Fruit fly (Drosophila melanogaster) whole organism, embryonic: Measurements from ENCODE around the gene temp.

Source experiments
- CG10267 ChIP-seq: fragments of 200-800 bp; sonication (Bioruptor generic); optimal IDR thresholded peaks from 2 replicates; lab custom pipeline; 2018; ENCODE audit warnings: missing biosample characterization, mild to moderate bottlenecking, missing genetic modification characterization, moderate library complexity
- CG10462 ChIP-seq: fragments of 200-800 bp; sonication (Bioruptor generic); optimal IDR thresholded peaks from 2 replicates; lab custom pipeline; 2016; ENCODE audit warnings: missing biosample characterization, missing genetic modification characterization
- CG12236 ChIP-seq: fragments of 200-800 bp; sonication (Bioruptor generic); optimal IDR thresholded peaks from 2 replicates; lab custom pipeline; 2016; ENCODE audit warnings: missing biosample characterization, missing genetic modification characterization
- CG13296 ChIP-seq: fragments of 200-800 bp; sonication (Bioruptor generic); optimal IDR thresholded peaks from 3 replicates; lab custom pipeline; 2018; ENCODE audit warnings: missing biosample characterization, mild to moderate bottlenecking, missing genetic modification characterization
- CG13775 ChIP-seq: fragments of 200-800 bp; sonication (Bioruptor generic); optimal IDR thresholded peaks from 3 replicates; lab custom pipeline; 2017; ENCODE audit warnings: missing biosample characterization, mild to moderate bottlenecking, missing genetic modification characterization
- CG15073 ChIP-seq: fragments of 200-800 bp; sonication (Bioruptor generic); optimal IDR thresholded peaks from 2 replicates; lab custom pipeline; 2016; ENCODE audit warnings: missing biosample characterization, missing genetic modification characterization
- CG15269 ChIP-seq: fragments of 200-800 bp; sonication (Bioruptor generic); optimal IDR thresholded peaks from 2 replicates; lab custom pipeline; 2018; ENCODE audit warnings: missing biosample characterization, mild to moderate bottlenecking, missing genetic modification characterization, moderate library complexity
- CG15479 ChIP-seq: fragments of 200-800 bp; sonication (Bioruptor generic); optimal IDR thresholded peaks from 3 replicates; lab custom pipeline; 2019; ENCODE audit warnings: missing biosample characterization, mild to moderate bottlenecking, missing genetic modification characterization, moderate library complexity
- CG17328 ChIP-seq: fragments of 200-800 bp; sonication (Bioruptor generic); IDR thresholded peaks from 2 replicates; pipeline ENCODE4 v1.3.6; 2022; ENCODE audit warnings: missing biosample characterization, missing genetic modification characterization
- CG17568 ChIP-seq: fragments of 200-800 bp; sonication (Bioruptor generic); optimal IDR thresholded peaks from 2 replicates; lab custom pipeline; 2018; ENCODE audit warnings: missing biosample characterization, mild to moderate bottlenecking, missing genetic modification characterization, moderate library complexity
- CG2202 ChIP-seq: fragments of 200-800 bp; sonication (Bioruptor generic); optimal IDR thresholded peaks from 2 replicates; lab custom pipeline; 2018; ENCODE audit warnings: missing biosample characterization, mild to moderate bottlenecking, missing genetic modification characterization
- CG31388 ChIP-seq: fragments of 200-800 bp; sonication (Bioruptor generic); optimal IDR thresholded peaks from 2 replicates; lab custom pipeline; 2016; ENCODE audit warnings: missing biosample characterization, missing genetic modification characterization
- CG32532 ChIP-seq: fragments of 200-800 bp; sonication (Bioruptor generic); IDR thresholded peaks from 2 replicates; pipeline ENCODE4 v1.3.6; 2022; ENCODE audit warnings: missing biosample characterization, missing genetic modification characterization
- CG3407 ChIP-seq: fragments of 200-800 bp; sonication (Bioruptor generic); optimal IDR thresholded peaks from 2 replicates; lab custom pipeline; 2018; ENCODE audit warnings: missing biosample characterization, mild to moderate bottlenecking, missing genetic modification characterization
- CG34224 ChIP-seq: fragments of 200-800 bp; sonication (Bioruptor generic); IDR thresholded peaks from 3 replicates; pipeline ENCODE4 v1.3.6; 2022; ENCODE audit warnings: missing biosample characterization, missing genetic modification characterization; ENCODE audit not compliant: partially characterized antibody
- CG4707 ChIP-seq: fragments of 200-800 bp; sonication (Bioruptor generic); optimal IDR thresholded peaks from 2 replicates; lab custom pipeline; 2018; ENCODE audit warnings: missing biosample characterization, mild to moderate bottlenecking, missing genetic modification characterization, moderate library complexity
- CG6272 ChIP-seq: fragments of 200-800 bp; sonication (Bioruptor generic); IDR thresholded peaks from 2 replicates; pipeline ENCODE4 v1.3.6; 2022; ENCODE audit warnings: missing biosample characterization, missing genetic modification characterization
- CG6765 ChIP-seq: fragments of 200-800 bp; sonication (Bioruptor generic); optimal IDR thresholded peaks from 3 replicates; lab custom pipeline; 2017; ENCODE audit warnings: missing biosample characterization, mild to moderate bottlenecking, missing genetic modification characterization
- CG6813 ChIP-seq: fragments of 200-800 bp; sonication (Bioruptor generic); optimal IDR thresholded peaks from 2 replicates; lab custom pipeline; 2017; ENCODE audit warnings: missing biosample characterization, missing genetic modification characterization, mild to moderate bottlenecking, moderate library complexity, missing genetic modification reagents
- CG7745 ChIP-seq: fragments of 200-800 bp; sonication (Bioruptor generic); optimal IDR thresholded peaks from 2 replicates; lab custom pipeline; 2018; ENCODE audit warnings: missing biosample characterization, mild to moderate bottlenecking, missing genetic modification characterization, moderate library complexity
- CG8478 ChIP-seq: fragments of >200 bp; optimal IDR thresholded peaks from 2 replicates; lab custom pipeline; 2018
- CG8765 ChIP-seq: fragments of 200-800 bp; sonication (Bioruptor generic); IDR thresholded peaks from 2 replicates; pipeline ENCODE4 v1.3.6; 2022; ENCODE audit warnings: missing biosample characterization, missing genetic modification characterization
- CG9609 ChIP-seq: fragments of 200-800 bp; sonication (Bioruptor generic); optimal IDR thresholded peaks from 3 replicates; lab custom pipeline; 2016; ENCODE audit warnings: missing biosample characterization, missing genetic modification characterization
- CG9797 ChIP-seq: fragments of 200-800 bp; sonication (Bioruptor generic); optimal IDR thresholded peaks from 3 replicates; lab custom pipeline; 2018; ENCODE audit warnings: missing biosample characterization, mild to moderate bottlenecking, missing genetic modification characterization
- Dll ChIP-seq: fragments of 200-800 bp; sonication (Bioruptor generic); IDR thresholded peaks from 4 replicates; pipeline ENCODE4 v1.3.6; 2022; ENCODE audit warnings: missing biosample characterization, missing genetic modification characterization; ENCODE audit not compliant: partially characterized antibody
- HLH4C ChIP-seq: fragments of 200-800 bp; sonication (Bioruptor generic); IDR thresholded peaks from 3 replicates; pipeline ENCODE4 v1.3.6; 2022; ENCODE audit warnings: missing biosample characterization, missing genetic modification characterization; ENCODE audit not compliant: partially characterized antibody
- Hr78 ChIP-seq, 2 experiments: fragments of 200-800 bp in 1 of 2; fragments of >200 bp in 1 of 2; sonication (Bioruptor generic) in 1 of 2; optimal IDR thresholded peaks; 2 replicates each; lab custom pipeline; 2017 to 2019; ENCODE audit warnings: missing biosample characterization in 2 of 2, missing genetic modification characterization in 2 of 2, mild to moderate bottlenecking in 1 of 2, moderate library complexity in 1 of 2
- MTF-1 ChIP-seq: fragments of 200-800 bp; sonication (Bioruptor generic); optimal IDR thresholded peaks from 2 replicates; lab custom pipeline; 2018; ENCODE audit warnings: missing biosample characterization, mild to moderate bottlenecking, missing genetic modification characterization, borderline replicate concordance
- Side ChIP-seq: fragments of 200-800 bp; sonication (Bioruptor generic); optimal IDR thresholded peaks from 2 replicates; lab custom pipeline; 2016; ENCODE audit warnings: missing biosample characterization, missing genetic modification characterization
- Sox100B ChIP-seq: fragments of 200-800 bp; sonication (Bioruptor generic); optimal IDR thresholded peaks from 3 replicates; lab custom pipeline; 2018; ENCODE audit warnings: missing biosample characterization, mild to moderate bottlenecking, missing genetic modification characterization
- Stat92E ChIP-seq, 3 experiments: fragments of >200 bp in 2 of 3; fragments of 200-800 bp in 1 of 3; sonication (Bioruptor generic) in 1 of 3; optimal IDR thresholded peaks; 2 replicates each; lab custom pipeline; 2017 to 2019; ENCODE audit warnings: missing biosample characterization in 3 of 3, missing genetic modification characterization in 3 of 3, mild to moderate bottlenecking in 1 of 3, moderate library complexity in 1 of 3
- Tbp ChIP-seq: fragments of >200 bp; optimal IDR thresholded peaks from 2 replicates; lab custom pipeline; 2018; ENCODE audit warnings: missing biosample characterization, missing genetic modification characterization
- Xrp1 ChIP-seq: fragments of 200-800 bp; sonication (Bioruptor generic); IDR thresholded peaks from 2 replicates; pipeline ENCODE4 v1.3.6; 2022; ENCODE audit warnings: missing biosample characterization, missing genetic modification characterization
- ac ChIP-seq: fragments of 200-800 bp; sonication (Bioruptor generic); optimal IDR thresholded peaks from 3 replicates; lab custom pipeline; 2017; ENCODE audit warnings: missing biosample characterization, mild to moderate bottlenecking, missing genetic modification characterization
- chinmo ChIP-seq: fragments of 200-800 bp; sonication (Bioruptor generic); IDR thresholded peaks from 4 replicates; pipeline ENCODE4 v1.3.6; 2022; ENCODE audit warnings: missing biosample characterization, missing genetic modification characterization; ENCODE audit not compliant: partially characterized antibody
- dmrt99B ChIP-seq: fragments of 200-800 bp; sonication (Bioruptor generic); optimal IDR thresholded peaks from 2 replicates; lab custom pipeline; 2018; ENCODE audit warnings: missing biosample characterization, mild to moderate bottlenecking, missing genetic modification characterization, moderate library complexity
- en ChIP-seq: fragments of 200-800 bp; sonication (Bioruptor generic); optimal IDR thresholded peaks from 2 replicates; lab custom pipeline; 2016; ENCODE audit warnings: missing biosample characterization, missing genetic modification characterization
- her ChIP-seq: fragments of 200-800 bp; sonication (Bioruptor generic); optimal IDR thresholded peaks from 2 replicates; lab custom pipeline; 2016; ENCODE audit warnings: missing biosample characterization, missing genetic modification characterization
- insv ChIP-seq, 2 experiments: fragments of 200-800 bp; sonication (Bioruptor generic); optimal IDR thresholded peaks; 3 replicates each; lab custom pipeline; 2016 to 2018; ENCODE audit warnings: missing biosample characterization in 2 of 2, missing genetic modification characterization in 2 of 2
- kni ChIP-seq: fragments of 200-800 bp; sonication (Bioruptor generic); optimal IDR thresholded peaks from 3 replicates; lab custom pipeline; 2017; ENCODE audit warnings: mild to moderate bottlenecking, missing biosample characterization, missing genetic modification reagents, missing genetic modification characterization
- nmo ChIP-seq: fragments of 200-800 bp; sonication (Bioruptor generic); optimal IDR thresholded peaks from 2 replicates; lab custom pipeline; 2018; ENCODE audit warnings: missing biosample characterization, mild to moderate bottlenecking, missing genetic modification characterization, moderate library complexity
- pnt ChIP-seq: fragments of 200-800 bp; sonication (Bioruptor generic); optimal IDR thresholded peaks from 3 replicates; lab custom pipeline; 2016; ENCODE audit warnings: missing biosample characterization, missing genetic modification characterization
- repo ChIP-seq: fragments of 200-800 bp; sonication (Bioruptor generic); optimal IDR thresholded peaks from 2 replicates; lab custom pipeline; 2016; ENCODE audit warnings: missing biosample characterization, missing genetic modification characterization
- sens ChIP-seq: fragments of 200-800 bp; sonication (Bioruptor generic); peaks from one replicate; lab custom pipeline; 2016; ENCODE audit warnings: missing biosample characterization, missing genetic modification characterization
- zen2 ChIP-seq: fragments of 200-800 bp; sonication (Bioruptor generic); IDR thresholded peaks from 3 replicates; pipeline ENCODE4 v1.3.6; 2022; ENCODE audit warnings: missing biosample characterization, missing genetic modification characterization; ENCODE audit not compliant: partially characterized antibody

The temp gene

dm6 chrX:2294474-2295434 lies 32.4 kb upstream of the temp start (continued):
- TF ChIP-seq CG17568 (GFP tag; lab: Kevin White, UChicago), result no peak
- peak; percentile 9 for TF ChIP-seq CG6813 (GFP tag; lab: Kevin White, UChicago)
- TF ChIP-seq CG13296 (GFP tag; lab: Kevin White, UChicago), result no peak
- TF ChIP-seq Xrp1, result peak; percentile 51
- TF ChIP-seq Sox100B (GFP tag; lab: Kevin White, UChicago), result peak; percentile 3
- TF ChIP-seq zen2, result no peak
- peak; percentile 87 for TF ChIP-seq sens (GFP tag; lab: Kevin White, UChicago)
- TF ChIP-seq ac, result peak; percentile 5
- no peak for TF ChIP-seq nmo (GFP tag; lab: Kevin White, UChicago)
- peak; percentile 36 for TF ChIP-seq MTF-1
- TF ChIP-seq dmrt99B (tag; lab: Kevin White, UChicago), result peak; percentile 10
- peak in 1 of 3 experiments; percentile 76 for TF ChIP-seq Stat92E (GFP tag; optimal IDR thresholded peaks at IDR 0.05; lab: Kevin White, UChicago)
- TF ChIP-seq CG3407 (GFP tag; lab: Kevin White, UChicago), result peak; percentile 20
- peak; percentile 14 for TF ChIP-seq CG2202 (tag; lab: Kevin White, UChicago)
- TF ChIP-seq CG4707 (GFP tag; lab: Kevin White, UChicago), result peak; percentile 58
- peak; percentile 20 for TF ChIP-seq CG12236 (GFP tag; lab: Kevin White, UChicago)
- no peak for TF ChIP-seq CG10267
- TF ChIP-seq, all 482 proteins: peak for 91

dm6 chrX:2293294-2293988 lies 31.1 kb upstream of the temp start, which contains the start of gene CG2865:
CG2865 (minus strand) TSS chrX:2293411.
- TF ChIP-seq CG17328 (GFP tag; lab: Robert Waterston, UW) (peak; percentile 66), chinmo (GFP tag; lab: Robert Waterston, UW) (peak; percentile 92), repo (GFP tag; lab: Kevin White, UChicago) (peak; percentile 78), CG31388 (peak; percentile 58), CG9797 (GFP tag; lab: Kevin White, UChicago) (peak; percentile 11), HLH4C (GFP tag; lab: Robert Waterston, UW) (no peak), CG10462 (GFP tag; lab: Kevin White, UChicago) (peak; percentile 77), Hr78 (GFP tag; optimal IDR thresholded peaks at IDR 0.05; lab: Kevin White, UChicago) (peak in 1 of 2 experiments; percentile 89), CG34224 (no peak; the same call in 2 of the 3 replicates), CG12236 (GFP tag; lab: Kevin White, UChicago) (peak; percentile 79), Side (GFP tag; lab: Kevin White, UChicago) (peak; percentile 92), pnt (peak; percentile 88), CG32532 (GFP tag; lab: Robert Waterston, UW) (peak; percentile 91), insv (GFP tag; optimal IDR thresholded peaks at IDR 0.05; lab: Kevin White, UChicago) (peak; percentile 40 to 78), CG9609 (GFP tag; lab: Kevin White, UChicago) (peak; percentile 91), CG15269 (tag; lab: Kevin White, UChicago) (peak; percentile 97), her (GFP tag; lab: Kevin White, UChicago) (peak; percentile 89), CG15073 (GFP tag; lab: Kevin White, UChicago) (peak; percentile 49), CG8765 (GFP tag; lab: Robert Waterston, UW) (peak; percentile 70), CG7745 (tag; lab: Kevin White, UChicago) (peak; percentile 52), kni (GFP tag; lab: Kevin White, UChicago) (peak; percentile 97), CG6272 (peak; percentile 68), Tbp (GFP tag; lab: Kevin White, UChicago) (no peak), CG6765 (peak; percentile 95), Dll (GFP tag; lab: Robert Waterston, UW) (no peak), CG8478 (no peak), CG13775 (GFP tag; lab: Kevin White, UChicago) (peak; percentile 92), CG15479 (peak; percentile 77), en (GFP tag; lab: Kevin White, UChicago) (peak; percentile 75)
